Fruit fly (Drosophila melanogaster) whole organism, embryonic: ENCODE results near the gene Patr-1.

ENCODE experiments used
- Antp ChIP-seq: fragments of 200-800 bp; sonication (Bioruptor generic); optimal IDR thresholded peaks from 3 replicates; lab custom pipeline; 2016; ENCODE audit warnings: missing biosample characterization, missing genetic modification characterization
- B-H2 ChIP-seq: fragments of 200-800 bp; sonication (Bioruptor generic); optimal IDR thresholded peaks from 2 replicates; lab custom pipeline; 2018; ENCODE audit warnings: missing biosample characterization, mild to moderate bottlenecking, missing genetic modification characterization
- CG10147 ChIP-seq: fragments of 200-800 bp; sonication (Bioruptor generic); optimal IDR thresholded peaks from 2 replicates; lab custom pipeline; 2019; ENCODE audit warnings: missing biosample characterization, mild to moderate bottlenecking, missing genetic modification characterization, moderate library complexity
- CG11456 ChIP-seq: fragments of 200-800 bp; sonication (Bioruptor generic); IDR thresholded peaks from 3 replicates; pipeline ENCODE4 v1.3.6; 2022; ENCODE audit warnings: missing biosample characterization, missing genetic modification characterization
- CG11696 ChIP-seq: fragments of 200-800 bp; sonication (Bioruptor generic); IDR thresholded peaks from 2 replicates; pipeline ENCODE4 v1.3.6; 2022; ENCODE audit warnings: missing biosample characterization, missing genetic modification characterization
- CG12299 ChIP-seq: fragments of 200-800 bp; sonication (Bioruptor generic); optimal IDR thresholded peaks from 2 replicates; lab custom pipeline; 2018; ENCODE audit warnings: missing biosample characterization, mild to moderate bottlenecking, missing genetic modification characterization
- CG15269 ChIP-seq: fragments of 200-800 bp; sonication (Bioruptor generic); optimal IDR thresholded peaks from 2 replicates; lab custom pipeline; 2018; ENCODE audit warnings: missing biosample characterization, mild to moderate bottlenecking, missing genetic modification characterization, moderate library complexity
- CG1529 ChIP-seq: fragments of 200-800 bp; sonication (Bioruptor generic); optimal IDR thresholded peaks from 3 replicates; lab custom pipeline; 2018; ENCODE audit warnings: missing biosample characterization, missing genetic modification characterization
- CG17568 ChIP-seq: fragments of 200-800 bp; sonication (Bioruptor generic); optimal IDR thresholded peaks from 2 replicates; lab custom pipeline; 2018; ENCODE audit warnings: missing biosample characterization, mild to moderate bottlenecking, missing genetic modification characterization, moderate library complexity
- CG18011 ChIP-seq: fragments of 200-800 bp; sonication (Bioruptor generic); optimal IDR thresholded peaks from 2 replicates; lab custom pipeline; 2017; ENCODE audit warnings: missing biosample characterization, missing genetic modification characterization, mild to moderate bottlenecking, moderate library complexity, missing genotype
- CG18262 ChIP-seq: fragments of 200-800 bp; optimal IDR thresholded peaks from 3 replicates; lab custom pipeline; 2019; ENCODE audit warnings: missing biosample characterization, mild to moderate bottlenecking, missing genetic modification characterization, moderate library complexity
- CG2120 ChIP-seq: fragments of 200-800 bp; sonication (Bioruptor generic); optimal IDR thresholded peaks from 3 replicates; lab custom pipeline; 2016; ENCODE audit warnings: missing biosample characterization, missing genetic modification characterization
- CG3065 ChIP-seq: fragments of 200-800 bp; sonication (Bioruptor generic); optimal IDR thresholded peaks from 2 replicates; lab custom pipeline; 2016; ENCODE audit warnings: missing biosample characterization, missing genetic modification characterization
- CG6654 ChIP-seq: fragments of 200-800 bp; sonication (Bioruptor generic); optimal IDR thresholded peaks from 2 replicates; lab custom pipeline; 2017; ENCODE audit warnings: missing biosample characterization, mild to moderate bottlenecking, missing genetic modification characterization
- CG7271 ChIP-seq: fragments of 200-800 bp; sonication (Bioruptor generic); optimal IDR thresholded peaks from 2 replicates; lab custom pipeline; 2018; ENCODE audit warnings: missing biosample characterization, mild to moderate bottlenecking, missing genetic modification characterization, moderate library complexity
- CG8281 ChIP-seq: fragments of 200-800 bp; sonication (Bioruptor generic); optimal IDR thresholded peaks from 2 replicates; lab custom pipeline; 2018; ENCODE audit warnings: missing biosample characterization, mild to moderate bottlenecking, missing genetic modification characterization, moderate library complexity
- CG9817 ChIP-seq: fragments of 200-800 bp; sonication (Bioruptor generic); optimal IDR thresholded peaks from 2 replicates; lab custom pipeline; 2018; ENCODE audit warnings: missing biosample characterization, mild to moderate bottlenecking, missing genetic modification characterization, moderate library complexity
- CHES-1-like ChIP-seq: fragments of 200-800 bp; sonication (Bioruptor generic); optimal IDR thresholded peaks from 2 replicates; lab custom pipeline; 2016; ENCODE audit warnings: missing biosample characterization, missing genetic modification characterization
- CkIIα-i1 ChIP-seq: fragments of 200-800 bp; sonication (Bioruptor generic); IDR thresholded peaks from 2 replicates; pipeline ENCODE4 v1.3.6; 2022; ENCODE audit warnings: missing biosample characterization, missing genetic modification characterization
- CrebB ChIP-seq: fragments of 200-800 bp; sonication (Bioruptor generic); optimal IDR thresholded peaks from 3 replicates; lab custom pipeline; 2018; ENCODE audit warnings: missing biosample characterization, mild to moderate bottlenecking, missing genetic modification characterization
- Dbx ChIP-seq: fragments of 200-800 bp; sonication (Bioruptor generic); IDR thresholded peaks from 3 replicates; pipeline ENCODE4 v1.3.6; 2022; ENCODE audit warnings: missing biosample characterization, missing genetic modification characterization
- Deaf1 ChIP-seq: fragments of 200-800 bp; optimal IDR thresholded peaks from 3 replicates; lab custom pipeline; 2019; ENCODE audit warnings: missing biosample characterization, mild to moderate bottlenecking, missing genetic modification characterization, moderate library complexity
- Doc3 ChIP-seq: fragments of 200-800 bp; sonication (Bioruptor generic); IDR thresholded peaks from 3 replicates; pipeline ENCODE4 v1.3.6; 2022; ENCODE audit warnings: missing biosample characterization, missing genetic modification characterization; ENCODE audit not compliant: partially characterized antibody
- Fer2 ChIP-seq: fragments of 200-800 bp; sonication (Bioruptor generic); optimal IDR thresholded peaks from 2 replicates; lab custom pipeline; 2018; ENCODE audit warnings: missing biosample characterization, mild to moderate bottlenecking, missing genetic modification characterization, moderate library complexity
- MESR4 ChIP-seq: fragments of 200-800 bp; sonication (Bioruptor generic); optimal IDR thresholded peaks from 2 replicates; lab custom pipeline; 2018; ENCODE audit warnings: missing biosample characterization, mild to moderate bottlenecking, missing genetic modification characterization, moderate library complexity
- Mad ChIP-seq: fragments of 200-800 bp; sonication (Bioruptor generic); optimal IDR thresholded peaks from 2 replicates; lab custom pipeline; 2016; ENCODE audit warnings: missing biosample characterization, missing genetic modification characterization
- Med ChIP-seq: fragments of 200-800 bp; sonication (Bioruptor generic); peaks from one replicate; lab custom pipeline; 2016; ENCODE audit warnings: missing biosample characterization, missing genetic modification characterization, mild to moderate bottlenecking, inconsistent platforms, moderate library complexity
- NC2α ChIP-seq: fragments of 200-800 bp; sonication (Bioruptor generic); optimal IDR thresholded peaks from 2 replicates; lab custom pipeline; 2016; ENCODE audit warnings: missing biosample characterization, missing genetic modification characterization
- Nf-YA ChIP-seq: fragments of 200-800 bp; sonication (Bioruptor generic); IDR thresholded peaks from 2 replicates; pipeline ENCODE4 v1.3.6; 2022; ENCODE audit warnings: missing biosample characterization, missing genetic modification characterization
- Optix ChIP-seq: fragments of 200-800 bp; sonication (Bioruptor generic); IDR thresholded peaks from 3 replicates; pipeline ENCODE4 v1.3.6; 2022; ENCODE audit warnings: missing biosample characterization, missing genetic modification characterization
- PHDP ChIP-seq: fragments of 200-800 bp; sonication (Bioruptor generic); optimal IDR thresholded peaks from 3 replicates; lab custom pipeline; 2018; ENCODE audit warnings: missing biosample characterization, mild to moderate bottlenecking, missing genetic modification characterization, moderate library complexity
- Side ChIP-seq: fragments of 200-800 bp; sonication (Bioruptor generic); optimal IDR thresholded peaks from 2 replicates; lab custom pipeline; 2016; ENCODE audit warnings: missing biosample characterization, missing genetic modification characterization
- Ssrp ChIP-seq: fragments of 200-800 bp; sonication (Bioruptor generic); optimal IDR thresholded peaks from 2 replicates; lab custom pipeline; 2018; ENCODE audit warnings: missing biosample characterization, mild to moderate bottlenecking, missing genetic modification characterization, moderate library complexity
- ase ChIP-seq: fragments of 200-800 bp; sonication (Bioruptor generic); IDR thresholded peaks from 3 replicates; pipeline ENCODE4 v1.3.6; 2022; ENCODE audit warnings: missing biosample characterization, missing genetic modification characterization
- bab2 ChIP-seq: fragments of 200-800 bp; sonication (Bioruptor generic); optimal IDR thresholded peaks from 2 replicates; lab custom pipeline; 2016; ENCODE audit warnings: missing biosample characterization, missing genetic modification characterization
- crol ChIP-seq: fragments of 200-800 bp; sonication (Bioruptor generic); IDR thresholded peaks from 2 replicates; pipeline ENCODE4 v1.3.6; 2022; ENCODE audit warnings: missing biosample characterization, missing genetic modification characterization
- crp ChIP-seq, 2 experiments: fragments of 200-800 bp; sonication (Bioruptor generic); optimal IDR thresholded peaks; 2 replicates in 1 of 2; 3 replicates in 1 of 2; lab custom pipeline; 2017; ENCODE audit warnings: missing biosample characterization in 2 of 2, missing genetic modification characterization in 2 of 2, mild to moderate bottlenecking in 1 of 2, moderate library complexity in 1 of 2
- dimm ChIP-seq: fragments of 200-800 bp; sonication (Bioruptor generic); IDR thresholded peaks from 2 replicates; pipeline ENCODE4 v1.3.6; 2022; ENCODE audit warnings: missing biosample characterization, missing genetic modification characterization
- eve ChIP-seq, 2 experiments: fragments of >200 bp; optimal IDR thresholded peaks; 2 replicates each; lab custom pipeline; 2017; ENCODE audit warnings: missing biosample characterization in 2 of 2, missing genetic modification characterization in 2 of 2
- ewg ChIP-seq: fragments of 200-800 bp; sonication (Bioruptor generic); optimal IDR thresholded peaks from 3 replicates; lab custom pipeline; 2017; ENCODE audit warnings: mild to moderate bottlenecking, missing biosample characterization, missing genetic modification reagents, missing genetic modification characterization
- fd96Cb ChIP-seq: fragments of 200-800 bp; sonication (Bioruptor generic); optimal IDR thresholded peaks from 2 replicates; lab custom pipeline; 2018; ENCODE audit warnings: missing biosample characterization, mild to moderate bottlenecking, missing genetic modification characterization, moderate library complexity
- grn ChIP-seq: fragments of 200-800 bp; sonication (Bioruptor generic); optimal IDR thresholded peaks from 3 replicates; lab custom pipeline; 2017; ENCODE audit warnings: missing biosample characterization, missing genetic modification characterization
- h ChIP-seq: fragments of >200 bp; optimal IDR thresholded peaks from 2 replicates; lab custom pipeline; 2017
- her ChIP-seq: fragments of 200-800 bp; sonication (Bioruptor generic); optimal IDR thresholded peaks from 2 replicates; lab custom pipeline; 2016; ENCODE audit warnings: missing biosample characterization, missing genetic modification characterization
- ken ChIP-seq: fragments of 200-800 bp; sonication (Bioruptor generic); IDR thresholded peaks from 3 replicates; pipeline ENCODE4 v1.3.6; 2022; ENCODE audit warnings: missing biosample characterization, missing genetic modification characterization
- kni ChIP-seq: fragments of 200-800 bp; sonication (Bioruptor generic); optimal IDR thresholded peaks from 3 replicates; lab custom pipeline; 2017; ENCODE audit warnings: mild to moderate bottlenecking, missing biosample characterization, missing genetic modification reagents, missing genetic modification characterization
- lilli ChIP-seq: fragments of 200-800 bp; sonication (Bioruptor generic); optimal IDR thresholded peaks from 3 replicates; lab custom pipeline; 2016; ENCODE audit warnings: missing biosample characterization, missing genetic modification characterization
- odd ChIP-seq: fragments of 200-800 bp; sonication (Bioruptor generic); optimal IDR thresholded peaks from 2 replicates; lab custom pipeline; 2017; ENCODE audit warnings: missing biosample characterization, mild to moderate bottlenecking, missing genetic modification characterization
- onecut ChIP-seq: fragments of 200-800 bp; sonication (Bioruptor generic); IDR thresholded peaks from 2 replicates; pipeline ENCODE4 v1.3.6; 2022; ENCODE audit warnings: missing biosample characterization, missing genetic modification characterization
- ro ChIP-seq: fragments of 200-800 bp; sonication (Bioruptor generic); IDR thresholded peaks from 2 replicates; pipeline ENCODE4 v1.3.6; 2022; ENCODE audit warnings: missing biosample characterization, missing genetic modification characterization
- slou ChIP-seq: fragments of 200-800 bp; sonication (Bioruptor generic); optimal IDR thresholded peaks from 3 replicates; lab custom pipeline; 2016; ENCODE audit warnings: missing biosample characterization, missing genetic modification characterization
- tio ChIP-seq: fragments of 200-800 bp; sonication (Bioruptor generic); optimal IDR thresholded peaks from 2 replicates; lab custom pipeline; 2017; ENCODE audit warnings: missing biosample characterization, missing genetic modification characterization, inconsistent platforms

Gene Patr-1

dm6 chr3R:17077968-17078417 is 34.6 kb downstream of the Patr-1 start (continued):
- TF ChIP-seq CG8281 (tag; lab: Kevin White, UChicago) (no peak), Side (GFP tag; lab: Kevin White, UChicago) (no peak), CHES-1-like (no peak), NC2α (GFP tag; lab: Kevin White, UChicago) (no peak), Med (GFP tag; lab: Kevin White, UChicago) (peak; percentile 88), PHDP (tag; lab: Kevin White, UChicago) (no peak), CG18011 (GFP tag; lab: Kevin White, UChicago) (no peak), Dbx (GFP tag; lab: Robert Waterston, UW) (peak; percentile 39; the same call in 1 of the 3 replicates), CG3065 (GFP tag; lab: Kevin White, UChicago) (no peak), CG18262 (tag; lab: Kevin White, UChicago) (no peak), Fer2 (tag; lab: Kevin White, UChicago) (no peak), CkIIα-i1 (GFP tag; lab: Robert Waterston, UW) (no peak), tio (GFP tag; lab: Kevin White, UChicago) (no peak), odd (GFP tag; lab: Kevin White, UChicago) (peak; percentile 1), Ssrp (tag; lab: Kevin White, UChicago) (no peak), CG17568 (GFP tag; lab: Kevin White, UChicago) (no peak), dimm (GFP tag; lab: Robert Waterston, UW) (no peak), Nf-YA (GFP tag; lab: Robert Waterston, UW) (no peak), CG2120 (no peak), crol (GFP tag; lab: Robert Waterston, UW) (peak; percentile 95), ewg (GFP tag; lab: Kevin White, UChicago) (no peak), grn (GFP tag; lab: Kevin White, UChicago) (peak; percentile 58), bab2 (GFP tag; lab: Kevin White, UChicago) (no peak), lilli (GFP tag; lab: Kevin White, UChicago) (peak; percentile 7), crp (GFP tag; optimal IDR thresholded peaks at IDR 0.05; lab: Kevin White, UChicago) (peak in 1 of 2 experiments; percentile 51), Doc3 (GFP tag; lab: Robert Waterston, UW) (0 out of 3 replicates have a peak, but pooled peaks have one; percentile 17), Deaf1 (tag; lab: Kevin White, UChicago) (no peak), fd96Cb (tag; lab: Kevin White, UChicago) (no peak), CG11456 (GFP tag; lab: Robert Waterston, UW) (0 out of 3 replicates have a peak, but pooled peaks have one; percentile 49), ase (GFP tag; lab: Robert Waterston, UW) (no peak), Antp (GFP tag; lab: Kevin White, UChicago) (no peak), slou (no peak), Optix (no peak), ro (no peak), onecut (no peak), ken (GFP tag; lab: Robert Waterston, UW) (no peak), Mad (no peak), h (lab: Kevin White, UChicago) (no peak), B-H2 (GFP tag; lab: Kevin White, UChicago) (peak; percentile 38), CG1529 (no peak), CrebB (tag; lab: Kevin White, UChicago) (peak; percentile 44), CG11696 (no peak), eve (GFP tag; optimal IDR thresholded peaks at IDR 0.05; lab: Kevin White, UChicago) (no peak), CG10147 (GFP tag; lab: Kevin White, UChicago) (no peak), her (no peak), MESR4 (GFP tag; lab: Kevin White, UChicago) (peak; percentile 13), CG15269 (tag; lab: Kevin White, UChicago) (no peak), CG7271 (tag; lab: Kevin White, UChicago) (no peak), CG6654 (GFP tag; lab: Kevin White, UChicago) (no peak), kni (GFP tag; lab: Kevin White, UChicago) (peak; percentile 39), CG12299 (tag; lab: Kevin White, UChicago) (no peak), CG9817 (tag; lab: Kevin White, UChicago) (no peak)
